Worm (Caenorhabditis elegans): ENCODE results near the gene F57B1.9.

ce11 chrV:13161052-13161451, 36.7 kb downstream of the F57B1.9 start:
- TF ChIP-seq nhr-237 (tag; optimal IDR thresholded peaks at IDR 0.05) (no peak), ama-1 (optimal IDR thresholded peaks at IDR 0.05) (no peak), ets-5 (GFP tag; IDR thresholded peaks at IDR 0.05) (no peak), fkh-10 (GFP tag; optimal IDR thresholded peaks at IDR 0.05) (no peak)
